Fruit fly (Drosophila melanogaster): Measurements from ENCODE around the gene PIG-Wb.

DNA sequence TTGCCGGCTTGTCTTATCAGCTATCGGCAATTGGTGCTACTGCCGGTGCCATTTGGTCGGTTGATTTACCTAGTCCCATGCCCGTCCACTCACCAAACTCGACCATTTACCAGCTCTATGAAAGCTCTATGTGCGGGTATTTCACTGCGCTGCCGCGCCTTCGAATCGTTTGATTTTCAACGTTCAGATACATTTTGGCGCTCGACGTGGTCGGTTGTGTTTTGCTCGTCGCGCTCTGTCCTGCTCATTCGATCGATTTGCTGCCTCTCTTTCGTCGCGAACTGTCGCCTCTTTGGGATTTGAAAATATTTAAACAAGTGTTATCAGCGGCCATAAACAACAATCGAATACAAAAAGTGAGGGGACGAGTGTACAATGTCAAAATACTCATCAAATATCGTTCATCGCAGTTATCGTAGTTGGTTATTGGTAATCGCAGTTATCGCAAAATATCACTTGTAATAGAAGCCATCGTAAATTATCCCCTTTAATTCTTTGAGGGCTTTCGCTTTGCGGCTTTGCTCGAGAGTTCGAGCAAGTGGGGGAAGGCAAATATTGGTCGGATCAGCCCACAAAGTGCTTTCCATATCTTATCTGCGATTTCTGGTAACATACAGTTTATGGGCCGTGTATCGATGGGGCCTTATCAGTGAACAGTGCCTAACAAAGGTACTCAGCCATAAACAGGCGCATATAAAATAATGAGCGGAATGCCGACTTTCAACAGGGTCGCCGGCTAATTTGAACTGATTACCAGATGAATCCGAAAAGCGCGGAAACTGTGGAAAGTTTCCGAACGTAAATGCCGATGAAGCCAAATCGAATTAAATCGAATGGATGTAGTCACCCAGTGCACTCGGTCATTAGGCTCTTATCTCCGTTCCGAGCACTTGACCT is 4.0 kb upstream of the PIG-Wb start:
- TF ChIP-seq kay (GFP tag; ENCODE audit: borderline replicate concordance), result no peak
- TF ChIP-seq CG1620 (GFP tag; optimal IDR thresholded peaks at IDR 0.05), result no peak
- TF ChIP-seq CG11617 (GFP tag; optimal IDR thresholded peaks at IDR 0.05), result no peak
- TF ChIP-seq CG14711 (tag; optimal IDR thresholded peaks at IDR 0.05), result no peak
- TF ChIP-seq CG7045 (GFP tag; optimal IDR thresholded peaks at IDR 0.05), result no peak
- TF ChIP-seq ovo (GFP tag; optimal IDR thresholded peaks at IDR 0.05), result no peak

All from whole organism, adult.